Worm (Caenorhabditis elegans) whole organism, late embryonic: ENCODE data around the gene tag-65.

Experiments used
- C08G9.2 ChIP-seq: sonication (generic microtip); optimal IDR thresholded peaks from 2 replicates; lab custom pipeline; 2016; ENCODE audit warnings: mild to moderate bottlenecking, missing genetic modification characterization, moderate library complexity, missing compliant biosample characterization
- C38D4.7 ChIP-seq: fragments of 200-800 bp; sonication (Bioruptor generic); optimal IDR thresholded peaks from 2 replicates; lab custom pipeline; 2018; ENCODE audit warnings: mild to moderate bottlenecking, missing genetic modification characterization, moderate library complexity, missing compliant biosample characterization
- K09A11.1 ChIP-seq: sonication (generic microtip); optimal IDR thresholded peaks from 2 replicates; lab custom pipeline; 2017; ENCODE audit warnings: antibody characterized with exemption, mild to moderate bottlenecking, missing genetic modification characterization, missing compliant biosample characterization; ENCODE audit not compliant: insufficient read depth
- T23F11.4 ChIP-seq: fragments of 200-800 bp; sonication (Bioruptor generic); optimal IDR thresholded peaks from 2 replicates; lab custom pipeline; 2018; ENCODE audit warnings: mild to moderate bottlenecking, missing genetic modification characterization, missing compliant biosample characterization
- ceh-14 ChIP-seq: sonication (generic microtip); optimal IDR thresholded peaks from 2 replicates; lab custom pipeline; 2016; ENCODE audit warnings: missing genotype, missing genetic modification characterization, missing compliant biosample characterization
- ceh-31 ChIP-seq: sonication (generic microtip); optimal IDR thresholded peaks from 2 replicates; lab custom pipeline; 2016; ENCODE audit warnings: missing genetic modification characterization, missing compliant biosample characterization
- ceh-45 ChIP-seq: fragments of 200-800 bp; sonication (Bioruptor generic); IDR thresholded peaks from 2 replicates; pipeline ENCODE4 v1.3.6; 2022; ENCODE audit warnings: missing genetic modification reagents, missing genetic modification characterization, missing compliant biosample characterization
- ceh-48 ChIP-seq: sonication (generic microtip); optimal IDR thresholded peaks from 2 replicates; lab custom pipeline; 2016; ENCODE audit warnings: missing genetic modification characterization, inconsistent platforms, missing compliant biosample characterization
- ceh-6 ChIP-seq: fragments of 200-800 bp; sonication (Bioruptor generic); optimal IDR thresholded peaks from 2 replicates; lab custom pipeline; 2018; ENCODE audit warnings: mild to moderate bottlenecking, missing genetic modification characterization, missing compliant biosample characterization
- dmd-4 ChIP-seq: sonication (generic microtip); optimal IDR thresholded peaks from 2 replicates; lab custom pipeline; 2016; ENCODE audit warnings: borderline replicate concordance, missing genetic modification characterization, missing compliant biosample characterization
- elt-2 ChIP-seq: sonication (generic microtip); optimal IDR thresholded peaks from 2 replicates; lab custom pipeline; 2016; ENCODE audit warnings: missing genetic modification reagents, missing genetic modification characterization, missing compliant biosample characterization
- fax-1 ChIP-seq: sonication (generic microtip); optimal IDR thresholded peaks from 2 replicates; lab custom pipeline; 2016; ENCODE audit warnings: missing genotype, missing genetic modification characterization, missing compliant biosample characterization
- fkh-10 ChIP-seq: fragments of 150-350 bp; optimal IDR thresholded peaks from 2 replicates; lab custom pipeline; 2014; ENCODE audit warnings: missing biosample characterization, missing genetic modification reagents, missing genetic modification characterization
- fkh-6 ChIP-seq: sonication (generic microtip); optimal IDR thresholded peaks from 2 replicates; lab custom pipeline; 2016; ENCODE audit warnings: missing genetic modification characterization, missing compliant biosample characterization
- hlh-15 ChIP-seq: sonication (generic microtip); optimal IDR thresholded peaks from 2 replicates; lab custom pipeline; 2016; ENCODE audit warnings: missing genetic modification characterization, missing compliant biosample characterization
- hlh-30 ChIP-seq: sonication (generic microtip); optimal IDR thresholded peaks from 2 replicates; lab custom pipeline; 2017; ENCODE audit warnings: antibody characterized with exemption, missing genetic modification characterization, missing compliant biosample characterization; ENCODE audit not compliant: insufficient read depth
- hlh-6 ChIP-seq: sonication (generic microtip); optimal IDR thresholded peaks from 2 replicates; lab custom pipeline; 2016; ENCODE audit warnings: missing genotype, missing genetic modification characterization, missing compliant biosample characterization
- hlh-8 ChIP-seq: sonication (generic microtip); optimal IDR thresholded peaks from 2 replicates; lab custom pipeline; 2016; ENCODE audit warnings: missing genotype, missing genetic modification characterization, missing compliant biosample characterization
- lim-6 ChIP-seq: sonication (generic microtip); optimal IDR thresholded peaks from 2 replicates; lab custom pipeline; 2016; ENCODE audit warnings: missing genetic modification characterization, missing compliant biosample characterization
- madf-2 ChIP-seq: sonication (generic microtip); optimal IDR thresholded peaks from 2 replicates; lab custom pipeline; 2017; ENCODE audit warnings: missing genetic modification characterization, missing compliant biosample characterization
- mec-3 ChIP-seq: sonication (generic microtip); optimal IDR thresholded peaks from 2 replicates; lab custom pipeline; 2016; ENCODE audit warnings: borderline replicate concordance, missing genetic modification characterization, missing compliant biosample characterization
- nfya-1 ChIP-seq: sonication (generic microtip); optimal IDR thresholded peaks from 2 replicates; lab custom pipeline; 2017; ENCODE audit warnings: missing genetic modification characterization, mild to moderate bottlenecking, missing compliant biosample characterization, antibody characterized with exemption, moderate library complexity
- nhr-11 ChIP-seq: fragments of 150-350 bp; optimal IDR thresholded peaks from 2 replicates; lab custom pipeline; 2014; ENCODE audit warnings: missing biosample characterization, missing genetic modification characterization
- npax-4 ChIP-seq: sonication (generic microtip); optimal IDR thresholded peaks from 2 replicates; lab custom pipeline; 2016; ENCODE audit warnings: missing genetic modification characterization, missing compliant biosample characterization
- pat-9 ChIP-seq: fragments of 200-800 bp; sonication (Bioruptor generic); optimal IDR thresholded peaks from 2 replicates; lab custom pipeline; 2018; ENCODE audit warnings: mild to moderate bottlenecking, missing genetic modification characterization, moderate library complexity, missing compliant biosample characterization
- pax-1 ChIP-seq: fragments of 150-350 bp; optimal IDR thresholded peaks from 2 replicates; lab custom pipeline; 2014; ENCODE audit warnings: missing biosample characterization, missing genetic modification characterization
- rnt-1 ChIP-seq: sonication (generic microtip); optimal IDR thresholded peaks from 2 replicates; lab custom pipeline; 2016; ENCODE audit warnings: missing genetic modification characterization, missing compliant biosample characterization
- sdc-2 ChIP-seq: sonication (generic microtip); optimal IDR thresholded peaks from 2 replicates; lab custom pipeline; 2016; ENCODE audit warnings: missing genotype, missing genetic modification characterization, missing compliant biosample characterization
- tbx-2 ChIP-seq: sonication (generic microtip); optimal IDR thresholded peaks from 2 replicates; lab custom pipeline; 2016; ENCODE audit warnings: missing genetic modification characterization, missing compliant biosample characterization
- ttx-3 ChIP-seq: sonication (generic microtip); optimal IDR thresholded peaks from 2 replicates; lab custom pipeline; 2016; ENCODE audit warnings: missing genetic modification reagents, missing genetic modification characterization, missing compliant biosample characterization
- unc-3 ChIP-seq, 2 experiments: fragments of 200-800 bp in 1 of 2; sonication (Bioruptor generic) in 1 of 2; sonication (generic microtip) in 1 of 2; conservative IDR thresholded peaks in 1 of 2; optimal IDR thresholded peaks in 1 of 2; 2 replicates each; pipeline versions ENCODE4 v1.3.6 to Lab custom; 2016 to 2022; ENCODE audit warnings: missing compliant biosample characterization in 2 of 2, missing genetic modification characterization in 2 of 2, missing genetic modification reagents in 1 of 2
- unc-42 ChIP-seq: sonication (generic microtip); optimal IDR thresholded peaks from 2 replicates; lab custom pipeline; 2016; ENCODE audit warnings: missing genotype, missing genetic modification characterization, missing compliant biosample characterization
- unc-55 ChIP-seq: sonication (generic microtip); optimal IDR thresholded peaks from 2 replicates; lab custom pipeline; 2017; ENCODE audit warnings: missing biosample characterization, missing genetic modification reagents, missing genetic modification characterization
- unc-86 ChIP-seq: sonication (generic microtip); optimal IDR thresholded peaks from 2 replicates; lab custom pipeline; 2016; ENCODE audit warnings: missing genetic modification characterization, missing compliant biosample characterization
- ztf-16 ChIP-seq: sonication (generic microtip); optimal IDR thresholded peaks from 2 replicates; lab custom pipeline; 2017; ENCODE audit warnings: missing genetic modification characterization, missing compliant biosample characterization

Gene tag-65

DNA sequence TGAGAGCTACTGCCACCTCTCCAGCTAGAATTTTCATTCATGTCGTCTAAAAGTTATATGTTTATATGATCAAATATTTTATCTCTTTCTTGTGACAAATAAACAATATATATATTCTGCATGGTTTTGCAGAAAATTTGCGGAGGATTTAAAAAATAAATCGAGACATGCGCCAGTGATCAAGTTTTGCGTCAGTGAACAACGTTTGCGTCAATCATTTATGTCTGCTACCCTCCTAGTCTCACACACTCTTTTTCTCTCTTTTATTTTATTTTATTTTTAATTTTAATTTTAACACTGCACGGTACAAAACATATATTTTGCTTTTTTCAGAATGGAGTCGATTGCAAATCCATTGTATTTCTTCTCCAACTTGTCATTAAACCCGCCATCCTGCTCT, at the start of gene tag-65, which contains the start of gene ccz-1:
tag-65 (minus strand) TSS at position 46 of the 400 bp plus-strand sequence.
ccz-1 (plus strand) TSS at position 334 of the 400 bp plus-strand sequence.
- TF ChIP-seq sdc-2 (no peak), C38D4.7 (GFP tag; lab: Kevin White, UChicago) (no peak), ceh-31 (tag; lab: Kevin White, UChicago) (peak; percentile 35), C08G9.2 (no peak), tbx-2 (peak; percentile 42), ttx-3 (tag; lab: Kevin White, UChicago) (peak; percentile 35), pat-9 (tag; lab: Kevin White, UChicago) (peak; percentile 1), lim-6 (tag; lab: Kevin White, UChicago) (no peak), pax-1 (no peak), unc-42 (tag; lab: Kevin White, UChicago) (peak; percentile 62), ceh-14 (tag; lab: Kevin White, UChicago) (no peak), K09A11.1 (tag; lab: Kevin White, UChicago) (peak; percentile 7), hlh-6 (no peak), unc-86 (tag; lab: Kevin White, UChicago) (peak; percentile 22), T23F11.4 (GFP tag; lab: Kevin White, UChicago) (no peak), fax-1 (tag; lab: Kevin White, UChicago) (no peak), unc-55 (GFP tag; lab: Kevin White, UChicago) (peak; percentile 84), rnt-1 (tag; lab: Kevin White, UChicago) (no peak), nfya-1 (tag; lab: Kevin White, UChicago) (peak; percentile 71), elt-2 (tag; lab: Kevin White, UChicago) (peak; percentile 45), hlh-8 (tag; lab: Kevin White, UChicago) (no peak), mec-3 (tag; lab: Kevin White, UChicago) (no peak)

ce11 chrV:13725574-13725973, 47.2 kb upstream of the tag-65 start, which contains the start of gene fbxa-181:
Gene fbxa-181 (plus strand): TSS chrV:13725874.
- TF ChIP-seq hlh-15 (tag; lab: Kevin White, UChicago): no peak
- no peak for TF ChIP-seq tbx-2
- TF ChIP-seq, all 69 proteins: peak for 0

ce11 chrV:13724781-13725180, 46.4 kb upstream of the tag-65 start, which contains the start of gene F35E12.2:
Gene F35E12.2 (minus strand): TSS chrV:13724881.
- TF ChIP-seq nhr-11 (tag; lab: Kevin White, UChicago) (no peak), ceh-48 (no peak), ceh-45 (no peak), unc-3 (GFP tag; conservative IDR thresholded peaks at IDR 0.05; lab: Robert Waterston, UW) (no peak), unc-3 (tag; optimal IDR thresholded peaks at IDR 0.05; lab: Kevin White, UChicago) (no peak), ztf-16 (tag; lab: Kevin White, UChicago) (no peak), dmd-4 (tag; lab: Kevin White, UChicago) (no peak), madf-2 (no peak), ttx-3 (tag; lab: Kevin White, UChicago) (no peak), fkh-10 (GFP tag; lab: Kevin White, UChicago) (no peak)
- TF ChIP-seq, all 69 proteins: peak for 0

ce11 chrV:13716531-13716930, 38.1 kb upstream of the tag-65 start, which contains the start of gene T01D3.6:
Gene T01D3.6 (plus strand): TSS chrV:13716824.
- TF ChIP-seq hlh-6: no peak
- no peak for TF ChIP-seq hlh-30
- no peak for TF ChIP-seq fkh-6 (tag; lab: Kevin White, UChicago)
- no peak for TF ChIP-seq mec-3 (tag; lab: Kevin White, UChicago)
- TF ChIP-seq ceh-48: no peak
- TF ChIP-seq C38D4.7 (GFP tag; lab: Kevin White, UChicago): no peak
- no peak for TF ChIP-seq npax-4
- no peak for TF ChIP-seq ceh-6
- TF ChIP-seq tbx-2: no peak
- no peak for TF ChIP-seq rnt-1 (tag; lab: Kevin White, UChicago)
- TF ChIP-seq ttx-3 (tag; lab: Kevin White, UChicago): no peak
- TF ChIP-seq, all 69 proteins: peak for 0
